Worm (Caenorhabditis elegans): ENCODE measurements around the gene fbxa-72.
A peak's percentile ranks its signal among the peaks of the same experiment; 100 is the strongest.

Gene fbxa-72

ce11 chrV:676090-676489 lies 463 bp downstream of the fbxa-72 start:
- peak; percentile 27 for TF ChIP-seq snpc-4 (tag; optimal IDR thresholded peaks at IDR 0.05)
- TF ChIP-seq tlp-1 (tag; optimal IDR thresholded peaks at IDR 0.05), result no peak

DNA sequence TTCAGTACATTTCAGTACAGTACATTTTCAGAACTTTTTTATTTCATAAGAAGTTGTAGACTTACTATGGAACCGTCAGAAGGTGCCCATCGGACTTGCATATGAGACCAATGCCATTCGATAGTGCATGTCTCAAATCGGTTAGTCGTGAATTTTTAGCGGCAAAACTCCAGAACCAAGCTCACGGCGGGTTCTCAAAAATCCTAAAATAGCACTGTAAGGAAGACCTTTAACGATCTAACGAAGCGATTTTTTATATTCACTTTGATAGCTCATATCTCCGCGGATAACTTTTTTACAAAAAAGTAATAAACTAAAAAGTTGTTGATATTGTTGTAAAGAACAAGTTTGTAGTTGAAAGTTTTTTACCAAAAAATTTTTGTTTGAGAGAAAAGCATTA lies 2.3 kb downstream of the fbxa-72 start, which contains the start of gene sru-25:
sru-25 (minus strand) TSS at position 101 of the 400 bp plus-strand sequence.
- no peak for TF ChIP-seq nhr-77 (tag; optimal IDR thresholded peaks at IDR 0.05)
- TF ChIP-seq lsy-2 (tag; optimal IDR thresholded peaks at IDR 0.05), result no peak
- no peak for TF ChIP-seq egl-13 (tag; optimal IDR thresholded peaks at IDR 0.05)
- TF ChIP-seq nhr-19 (GFP tag; conservative IDR thresholded peaks at IDR 0.05), result no peak
- no peak for TF ChIP-seq fos-1 (tag; optimal IDR thresholded peaks at IDR 0.05)
- no peak for TF ChIP-seq lin-35 (GFP tag; optimal IDR thresholded peaks at IDR 0.05)
- TF ChIP-seq nhr-12 (tag; optimal IDR thresholded peaks at IDR 0.05), result no peak
- TF ChIP-seq unc-98 (GFP tag; IDR thresholded peaks at IDR 0.05), result no peak
- TF ChIP-seq tbx-2 (tag; optimal IDR thresholded peaks at IDR 0.05), result no peak
- no peak for TF ChIP-seq aly-2 (tag; optimal IDR thresholded peaks at IDR 0.05)
- TF ChIP-seq nhr-28 (tag; optimal IDR thresholded peaks at IDR 0.05), result no peak
- TF ChIP-seq nhr-237 (tag; optimal IDR thresholded peaks at IDR 0.05), result no peak
- no peak for TF ChIP-seq isw-1 (GFP tag; IDR thresholded peaks at IDR 0.05)
- no peak for TF ChIP-seq pax-3 (tag; optimal IDR thresholded peaks at IDR 0.05)
- no peak for TF ChIP-seq xbp-1 (tag; optimal IDR thresholded peaks at IDR 0.05)
- no peak for TF ChIP-seq nhr-76 (tag; optimal IDR thresholded peaks at IDR 0.05)

DNA sequence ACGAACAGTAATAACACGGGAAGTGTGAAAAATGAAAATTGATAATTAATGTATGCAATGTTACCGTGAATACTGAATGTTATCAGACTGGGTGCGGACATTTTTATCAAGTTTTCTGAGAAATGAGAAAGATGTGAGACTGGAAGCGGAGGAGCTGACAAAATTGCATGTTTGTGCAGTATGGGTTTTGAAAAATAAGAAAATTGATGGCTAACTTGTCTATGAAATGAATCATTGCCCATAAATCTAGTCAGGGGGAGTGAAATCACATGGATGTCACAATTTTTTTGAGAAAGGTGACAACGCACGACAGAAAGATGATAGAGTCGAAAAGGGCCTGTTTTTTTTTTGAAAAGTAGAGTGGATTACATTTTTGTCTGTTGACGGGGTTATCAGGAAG lies 5.2 kb downstream of the fbxa-72 start, which contains the start of gene sru-24:
sru-24 (minus strand) TSS at position 101 of the 400 bp plus-strand sequence.
- TF ChIP-seq tbx-2 (tag; optimal IDR thresholded peaks at IDR 0.05) (no peak), nhr-85 (tag) (peak; percentile 6), nhr-19 (GFP tag; conservative IDR thresholded peaks at IDR 0.05) (no peak)

DNA sequence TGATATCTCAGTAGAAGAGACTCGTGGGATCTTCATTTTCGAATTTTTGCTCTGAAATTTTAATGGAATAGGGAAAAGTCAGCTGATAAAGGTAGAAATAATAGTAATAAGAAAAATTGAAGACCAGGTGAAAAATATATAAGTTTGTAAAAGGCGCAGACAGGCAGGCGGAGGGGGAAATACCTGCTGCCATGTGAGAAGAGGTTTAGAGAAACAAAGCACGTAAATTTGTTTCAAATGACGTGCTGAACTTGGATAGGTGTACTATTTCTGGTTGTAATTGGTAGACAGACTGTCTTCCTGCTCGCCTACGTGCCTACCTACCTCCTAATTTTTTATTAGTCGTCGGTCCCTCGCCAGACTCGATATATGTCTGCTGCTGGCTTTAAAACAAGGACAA lies 9.1 kb downstream of the fbxa-72 start, which contains the start of gene nhr-180:
nhr-180 (minus strand) TSS at position 52 of the 400 bp plus-strand sequence.
- peak; percentile 17 for TF ChIP-seq xbp-1 (tag; optimal IDR thresholded peaks at IDR 0.05)
- no peak for TF ChIP-seq nhr-12 (tag; optimal IDR thresholded peaks at IDR 0.05)
- peak in 1 of 2 experiments; percentile 61 for TF ChIP-seq mdl-1 (tag; optimal IDR thresholded peaks at IDR 0.05)
- TF ChIP-seq unc-30 (tag; optimal IDR thresholded peaks at IDR 0.05), result no peak
- TF ChIP-seq nhr-11 (tag; optimal IDR thresholded peaks at IDR 0.05), result no peak
- TF ChIP-seq skn-1 (tag; optimal IDR thresholded peaks at IDR 0.05), result peak; percentile 0
- peak; percentile 29 for TF ChIP-seq blmp-1 (tag; optimal IDR thresholded peaks at IDR 0.05)
- no peak for TF ChIP-seq pag-3 (tag; optimal IDR thresholded peaks at IDR 0.05; ENCODE audit: borderline replicate concordance, insufficient read depth)
- TF ChIP-seq egl-13 (tag; optimal IDR thresholded peaks at IDR 0.05), result no peak
- peak; percentile 27 for TF ChIP-seq snu-23 (GFP tag; optimal IDR thresholded peaks at IDR 0.05)
- no peak for TF ChIP-seq ets-5 (GFP tag; IDR thresholded peaks at IDR 0.05)
- 0 out of 2 replicates have a peak, but pooled peaks have one; percentile 7 for TF ChIP-seq nhr-19 (GFP tag; conservative IDR thresholded peaks at IDR 0.05)
- TF ChIP-seq swsn-7 (tag; optimal IDR thresholded peaks at IDR 0.05), result no peak
- TF ChIP-seq elt-3 (tag; optimal IDR thresholded peaks at IDR 0.05), result peak in 1 of 6 experiments; percentile 8
- TF ChIP-seq nhr-20 (tag; optimal IDR thresholded peaks at IDR 0.05), result peak; percentile 14
- TF ChIP-seq lin-35 (GFP tag; optimal IDR thresholded peaks at IDR 0.05), result peak in 1 of 2 experiments; percentile 52
- TF ChIP-seq ceh-88 (GFP tag; IDR thresholded peaks at IDR 0.05), result no peak
- no peak for TF ChIP-seq C04F5.9 (tag; optimal IDR thresholded peaks at IDR 0.05)
- TF ChIP-seq lir-3 (tag; optimal IDR thresholded peaks at IDR 0.05; ENCODE audit: poor library complexity), result no peak
- peak; percentile 8 for TF ChIP-seq elt-2 (tag; optimal IDR thresholded peaks at IDR 0.05)
- TF ChIP-seq snpc-4 (tag; optimal IDR thresholded peaks at IDR 0.05), result no peak

DNA sequence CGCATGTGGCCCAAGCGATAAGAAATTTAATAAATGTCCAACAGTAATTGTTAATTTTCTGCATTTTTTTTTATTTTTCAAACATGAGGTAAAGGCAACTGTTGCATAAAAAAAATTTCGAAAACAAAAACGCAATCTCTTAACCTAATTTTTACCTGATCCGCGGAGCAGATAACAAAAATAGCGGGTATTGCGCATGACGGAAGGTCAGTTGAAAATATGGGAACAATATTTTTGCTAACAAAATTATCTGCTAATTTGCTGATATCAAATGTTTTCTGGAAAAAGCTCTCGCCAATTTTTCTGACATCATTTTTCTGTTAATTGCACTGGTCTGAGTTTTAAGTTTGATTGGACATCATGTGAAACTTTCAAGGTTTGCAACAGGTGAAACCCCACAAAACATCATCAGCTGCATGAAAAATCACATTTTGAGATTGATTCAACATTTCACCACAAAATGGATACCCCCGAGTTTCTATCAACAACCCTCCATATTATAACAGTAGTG lies 12.2 kb downstream of the fbxa-72 start, which contains the start of the genes F31F4.11 and srh-266:
F31F4.11 (minus strand) TSS at position 101 of the 511 bp plus-strand sequence.
srh-266 (plus strand) TSS at position 461 of the 511 bp plus-strand sequence.
- TF ChIP-seq nhr-19 (GFP tag; conservative IDR thresholded peaks at IDR 0.05), result no peak
- TF ChIP-seq tbx-2 (tag; optimal IDR thresholded peaks at IDR 0.05), result no peak
- no peak for TF ChIP-seq lin-35 (GFP tag; optimal IDR thresholded peaks at IDR 0.05)
- TF ChIP-seq hlh-4 (tag; optimal IDR thresholded peaks at IDR 0.05), result peak; percentile 14

All from whole organism, L1 larva.